Worm (Caenorhabditis elegans) whole organism, young adult: ENCODE measurements around the gene C52A10.3.

Source experiments
- B0035.1 ChIP-seq: sonication (generic microtip); optimal IDR thresholded peaks from 2 replicates; lab custom pipeline; 2016; ENCODE audit warnings: missing genetic modification characterization, mild to moderate bottlenecking, missing compliant biosample characterization, missing genotype, missing genetic modification reagents
- B0336.3 ChIP-seq: fragments of 200-800 bp; sonication (Bioruptor generic); IDR thresholded peaks from 2 replicates; pipeline ENCODE4 v1.3.6; 2022; ENCODE audit warnings: missing genetic modification characterization, missing compliant biosample characterization
- C17E4.6 ChIP-seq: fragments of 200-800 bp; sonication (Bioruptor generic); IDR thresholded peaks from 2 replicates; pipeline ENCODE4 v1.3.6; 2022; ENCODE audit warnings: missing genetic modification reagents, missing genetic modification characterization, missing compliant biosample characterization
- D2030.7 ChIP-seq: fragments of 200-800 bp; sonication (Bioruptor generic); IDR thresholded peaks from 2 replicates; pipeline ENCODE4 v1.3.6; 2022; ENCODE audit warnings: missing genetic modification reagents, missing genetic modification characterization, missing compliant biosample characterization
- F33H1.4 ChIP-seq: fragments of 200-800 bp; sonication (Bioruptor generic); IDR thresholded peaks from 2 replicates; pipeline ENCODE4 v1.3.6; 2022; ENCODE audit warnings: missing genetic modification reagents, missing genetic modification characterization, missing compliant biosample characterization
- F52B5.7 ChIP-seq: sonication (generic microtip); optimal IDR thresholded peaks from 2 replicates; lab custom pipeline; 2016; ENCODE audit warnings: mild to moderate bottlenecking, missing genetic modification characterization, missing compliant biosample characterization
- F57A8.1 ChIP-seq: fragments of 200-800 bp; sonication (Bioruptor generic); optimal IDR thresholded peaks from 2 replicates; lab custom pipeline; 2018; ENCODE audit warnings: mild to moderate bottlenecking, missing genetic modification characterization, moderate library complexity, missing compliant biosample characterization
- K12H6.12 ChIP-seq: fragments of 200-800 bp; sonication (Bioruptor generic); optimal IDR thresholded peaks from 2 replicates; lab custom pipeline; 2018; ENCODE audit warnings: mild to moderate bottlenecking, missing genetic modification characterization, missing compliant biosample characterization
- T07F8.4 ChIP-seq: sonication (generic microtip); optimal IDR thresholded peaks from 2 replicates; lab custom pipeline; 2016; ENCODE audit warnings: mild to moderate bottlenecking, missing genetic modification characterization, moderate library complexity, missing compliant biosample characterization
- Y53F4B.3 ChIP-seq: fragments of 200-800 bp; sonication (Bioruptor generic); IDR thresholded peaks from 2 replicates; pipeline ENCODE4 v1.3.6; 2022; ENCODE audit warnings: missing genetic modification reagents, missing genetic modification characterization, missing compliant biosample characterization
- Y53G8AR.9 ChIP-seq: fragments of 200-800 bp; sonication (Bioruptor generic); conservative IDR thresholded peaks from 2 replicates; pipeline ENCODE4 v1.3.6; 2022; ENCODE audit warnings: missing genetic modification reagents, missing genetic modification characterization, missing compliant biosample characterization
- Y56A3A.18 ChIP-seq: fragments of 200-800 bp; sonication (Bioruptor generic); IDR thresholded peaks from 2 replicates; pipeline ENCODE4 v1.3.6; 2022; ENCODE audit warnings: missing genetic modification reagents, missing genetic modification characterization, missing compliant biosample characterization
- ZK185.1 ChIP-seq: sonication (generic microtip); optimal IDR thresholded peaks from 2 replicates; lab custom pipeline; 2016; ENCODE audit warnings: mild to moderate bottlenecking, missing genetic modification characterization, missing compliant biosample characterization; ENCODE audit not compliant: poor library complexity, severe bottlenecking
- akir-1 ChIP-seq: fragments of 200-800 bp; sonication (Bioruptor generic); optimal IDR thresholded peaks from 2 replicates; lab custom pipeline; 2018; ENCODE audit warnings: mild to moderate bottlenecking, missing genetic modification characterization, moderate library complexity, missing compliant biosample characterization
- aptf-3 ChIP-seq: fragments of 200-800 bp; sonication (Bioruptor generic); IDR thresholded peaks from 2 replicates; pipeline ENCODE4 v1.3.6; 2022; ENCODE audit warnings: missing genetic modification characterization, missing compliant biosample characterization
- atf-7 ChIP-seq: sonication (generic microtip); optimal IDR thresholded peaks from 2 replicates; lab custom pipeline; 2017; ENCODE audit warnings: mild to moderate bottlenecking, missing genetic modification characterization, missing compliant biosample characterization
- athp-1 ChIP-seq: sonication (generic microtip); optimal IDR thresholded peaks from 2 replicates; lab custom pipeline; 2017; ENCODE audit warnings: mild to moderate bottlenecking, missing genetic modification characterization, missing compliant biosample characterization
- attf-5 ChIP-seq: fragments of 200-800 bp; sonication (Bioruptor generic); optimal IDR thresholded peaks from 2 replicates; lab custom pipeline; 2018; ENCODE audit warnings: mild to moderate bottlenecking, missing genetic modification characterization, missing compliant biosample characterization
- attf-6 ChIP-seq: fragments of 200-800 bp; sonication (Bioruptor generic); IDR thresholded peaks from 2 replicates; pipeline ENCODE4 v1.3.6; 2022; ENCODE audit warnings: missing genetic modification reagents, missing genetic modification characterization, missing compliant biosample characterization
- cebp-1 ChIP-seq, 2 experiments: fragments of 200-800 bp in 1 of 2; sonication (Bioruptor generic) in 1 of 2; sonication (generic microtip) in 1 of 2; IDR thresholded peaks in 1 of 2; optimal IDR thresholded peaks in 1 of 2; 2 replicates each; pipeline versions ENCODE4 v1.3.6 to Lab custom; 2017 to 2022; ENCODE audit warnings: missing compliant biosample characterization in 2 of 2, missing genetic modification characterization in 2 of 2, mild to moderate bottlenecking in 1 of 2, missing genetic modification reagents in 1 of 2, moderate library complexity in 1 of 2
- ceh-40 ChIP-seq: fragments of 200-800 bp; sonication (Bioruptor generic); IDR thresholded peaks from 2 replicates; pipeline ENCODE4 v1.3.6; 2022; ENCODE audit warnings: missing genetic modification characterization, missing compliant biosample characterization
- dox-1 ChIP-seq: fragments of 200-800 bp; sonication (Bioruptor generic); IDR thresholded peaks from 2 replicates; pipeline ENCODE4 v1.3.6; 2022; ENCODE audit warnings: missing genetic modification reagents, missing genetic modification characterization, missing compliant biosample characterization
- dpff-1 ChIP-seq: sonication (generic microtip); optimal IDR thresholded peaks from 2 replicates; lab custom pipeline; 2017; ENCODE audit warnings: mild to moderate bottlenecking, missing genetic modification characterization, missing compliant biosample characterization
- ekl-4 ChIP-seq: fragments of 200-800 bp; sonication (Bioruptor generic); IDR thresholded peaks from 2 replicates; pipeline ENCODE4 v1.3.6; 2022; ENCODE audit warnings: missing genetic modification reagents, missing genetic modification characterization, missing compliant biosample characterization
- ets-4 ChIP-seq: fragments of 200-800 bp; sonication (Bioruptor generic); optimal IDR thresholded peaks from 2 replicates; lab custom pipeline; 2018; ENCODE audit warnings: mild to moderate bottlenecking, missing genetic modification characterization, missing compliant biosample characterization
- gei-17 ChIP-seq: fragments of 200-800 bp; sonication (Bioruptor generic); optimal IDR thresholded peaks from 2 replicates; lab custom pipeline; 2018; ENCODE audit warnings: mild to moderate bottlenecking, missing genetic modification characterization, missing compliant biosample characterization
- lin-26 ChIP-seq: fragments of 200-800 bp; sonication (Bioruptor generic); IDR thresholded peaks from 2 replicates; pipeline ENCODE4 v1.3.6; 2022; ENCODE audit warnings: missing genetic modification reagents, missing genetic modification characterization, missing compliant biosample characterization
- lsl-1 ChIP-seq: fragments of 200-800 bp; sonication (Bioruptor generic); optimal IDR thresholded peaks from 2 replicates; lab custom pipeline; 2018; ENCODE audit warnings: mild to moderate bottlenecking, missing genetic modification characterization, moderate library complexity, missing compliant biosample characterization
- madf-10 ChIP-seq: sonication (generic microtip); optimal IDR thresholded peaks from 2 replicates; lab custom pipeline; 2016; ENCODE audit warnings: mild to moderate bottlenecking, missing genetic modification characterization, missing compliant biosample characterization
- madf-3 ChIP-seq: fragments of 200-800 bp; sonication (Bioruptor generic); IDR thresholded peaks from 2 replicates; pipeline ENCODE4 v1.3.6; 2022; ENCODE audit warnings: missing genetic modification reagents, missing genetic modification characterization, missing compliant biosample characterization
- nfya-1 ChIP-seq: sonication (generic microtip); optimal IDR thresholded peaks from 2 replicates; lab custom pipeline; 2017; ENCODE audit warnings: antibody characterized with exemption, missing compliant biosample characterization, missing genetic modification characterization, borderline replicate concordance; ENCODE audit not compliant: insufficient read depth
- nfya-2 ChIP-seq: fragments of 200-800 bp; sonication (Bioruptor generic); IDR thresholded peaks from 2 replicates; pipeline ENCODE4 v1.3.6; 2022; ENCODE audit warnings: missing genetic modification reagents, missing genetic modification characterization, missing compliant biosample characterization
- nfyb-1 ChIP-seq: fragments of 200-800 bp; sonication (Bioruptor generic); IDR thresholded peaks from 2 replicates; pipeline ENCODE4 v1.3.6; 2022; ENCODE audit warnings: missing genetic modification reagents, missing genetic modification characterization, missing compliant biosample characterization
- nhr-120 ChIP-seq: fragments of 200-800 bp; sonication (Bioruptor generic); IDR thresholded peaks from 2 replicates; pipeline ENCODE4 v1.3.6; 2022; ENCODE audit warnings: missing genetic modification characterization, missing compliant biosample characterization
- nhr-90 ChIP-seq: sonication (generic microtip); optimal IDR thresholded peaks from 2 replicates; lab custom pipeline; 2016; ENCODE audit warnings: missing genotype, mild to moderate bottlenecking, missing genetic modification characterization, missing compliant biosample characterization
- rec-8 ChIP-seq, 2 experiments: sonication (generic microtip); optimal IDR thresholded peaks; 2 replicates each; lab custom pipeline; 2016; ENCODE audit warnings: mild to moderate bottlenecking in 2 of 2, missing genetic modification characterization in 2 of 2, missing genetic modification reagents in 2 of 2, missing genotype in 2 of 2, missing biosample characterization in 1 of 2, missing compliant biosample characterization in 1 of 2, moderate library complexity in 1 of 2
- repo-1 ChIP-seq: sonication (generic microtip); optimal IDR thresholded peaks from 2 replicates; lab custom pipeline; 2017; ENCODE audit warnings: mild to moderate bottlenecking, missing genetic modification characterization, missing compliant biosample characterization
- snpc-4 ChIP-seq, 5 experiments: fragments of 150-350 bp in 1 of 5; sonication (generic microtip) in 4 of 5; optimal IDR thresholded peaks; 2 replicates each; lab custom pipeline; 2014 to 2018; ENCODE audit warnings: missing genetic modification characterization in 5 of 5, missing biosample characterization in 3 of 5, antibody characterized with exemption in 2 of 5, mild to moderate bottlenecking in 2 of 5, missing compliant biosample characterization in 2 of 5, missing genotype in 2 of 5, moderate library complexity in 2 of 5, missing genetic modification reagents in 1 of 5
- somi-1 ChIP-seq: fragments of 200-800 bp; sonication (Bioruptor generic); optimal IDR thresholded peaks from 2 replicates; lab custom pipeline; 2018; ENCODE audit warnings: mild to moderate bottlenecking, missing genetic modification characterization, missing compliant biosample characterization
- tbp1 ChIP-seq: fragments of 200-800 bp; sonication (Bioruptor generic); optimal IDR thresholded peaks from 2 replicates; lab custom pipeline; 2018; ENCODE audit warnings: mild to moderate bottlenecking, missing genetic modification characterization, missing compliant biosample characterization
- tlf-1 ChIP-seq: fragments of 200-800 bp; sonication (Bioruptor generic); optimal IDR thresholded peaks from 2 replicates; lab custom pipeline; 2018; ENCODE audit warnings: mild to moderate bottlenecking, missing genetic modification characterization, missing compliant biosample characterization
- xnd-1 ChIP-seq: sonication (generic microtip); optimal IDR thresholded peaks from 2 replicates; lab custom pipeline; 2016; ENCODE audit warnings: missing genotype, missing genetic modification reagents, missing genetic modification characterization, missing compliant biosample characterization
- zim-3 ChIP-seq: sonication (generic microtip); optimal IDR thresholded peaks from 2 replicates; lab custom pipeline; 2017; ENCODE audit warnings: mild to moderate bottlenecking, missing genetic modification characterization, moderate library complexity, missing compliant biosample characterization
- ztf-18 ChIP-seq: sonication (generic microtip); optimal IDR thresholded peaks from 2 replicates; lab custom pipeline; 2016; ENCODE audit warnings: missing genotype, mild to moderate bottlenecking, missing genetic modification characterization, missing compliant biosample characterization
- ztf-25 ChIP-seq: fragments of 200-800 bp; sonication (Bioruptor generic); IDR thresholded peaks from 2 replicates; pipeline ENCODE4 v1.3.6; 2022; ENCODE audit warnings: missing genetic modification reagents, missing genetic modification characterization, missing compliant biosample characterization
- ztf-6 ChIP-seq: fragments of 200-800 bp; sonication (Bioruptor generic); IDR thresholded peaks from 2 replicates; pipeline ENCODE4 v1.3.6; 2022; ENCODE audit warnings: missing genetic modification reagents, missing genetic modification characterization, missing compliant biosample characterization

Gene C52A10.3

ce11 chrV:5271487-5271886 is 32.2 kb upstream of the C52A10.3 start (continued):
- TF ChIP-seq snpc-4 (GFP tag; optimal IDR thresholded peaks at IDR 0.05; lab: Kevin White, UChicago) = no peak
- peak in 3 of 4 experiments; percentile 6 to 56 (median 37) for TF ChIP-seq snpc-4 (tag; optimal IDR thresholded peaks at IDR 0.05; lab: Kevin White, UChicago)
- peak; percentile 86 for TF ChIP-seq nfyb-1 (GFP tag; lab: Robert Waterston, UW)
- TF ChIP-seq dox-1 (GFP tag; lab: Robert Waterston, UW) = peak; percentile 74
- peak; percentile 81 for TF ChIP-seq somi-1 (GFP tag; lab: Kevin White, UChicago)
- TF ChIP-seq xnd-1 (tag; lab: Kevin White, UChicago) = no peak
- peak; percentile 38 for TF ChIP-seq ztf-18 (tag; lab: Kevin White, UChicago)
- TF ChIP-seq nfya-2 (GFP tag; lab: Robert Waterston, UW) = no peak
- peak; percentile 50; the same call in 1 of the 2 replicates for TF ChIP-seq Y53G8AR.9 (GFP tag; lab: Robert Waterston, UW)
- TF ChIP-seq K12H6.12 (tag; lab: Kevin White, UChicago) = no peak
- no peak for TF ChIP-seq cebp-1 (GFP tag; IDR thresholded peaks at IDR 0.05; lab: Robert Waterston, UW)
- TF ChIP-seq cebp-1 (tag; optimal IDR thresholded peaks at IDR 0.05; lab: Kevin White, UChicago) = peak; percentile 81
- TF ChIP-seq F33H1.4 (GFP tag; lab: Robert Waterston, UW) = no peak
- no peak for TF ChIP-seq Y56A3A.18 (GFP tag; lab: Robert Waterston, UW)
- TF ChIP-seq B0336.3 (GFP tag; lab: Robert Waterston, UW) = peak; percentile 78
- no peak for TF ChIP-seq ZK185.1 (tag; lab: Kevin White, UChicago)
- TF ChIP-seq athp-1 (tag; lab: Kevin White, UChicago) = no peak
- no peak for TF ChIP-seq attf-6 (GFP tag; lab: Robert Waterston, UW)
- peak; percentile 39 for TF ChIP-seq tbp1 (GFP tag; lab: Kevin White, UChicago)
- TF ChIP-seq nhr-90 (tag; lab: Kevin White, UChicago) = peak; percentile 46
- TF ChIP-seq dpff-1 (tag; lab: Kevin White, UChicago) = no peak
- TF ChIP-seq ztf-25 = no peak
- TF ChIP-seq ekl-4 = 0 out of 2 replicates have a peak, but pooled peaks have one; percentile 44
- peak; percentile 62 for TF ChIP-seq ets-4
- no peak for TF ChIP-seq F57A8.1 (GFP tag; lab: Kevin White, UChicago)
- TF ChIP-seq atf-7 = peak; percentile 82
- TF ChIP-seq ztf-6 (GFP tag; lab: Robert Waterston, UW) = 0 out of 2 replicates have a peak, but pooled peaks have one; percentile 10
- no peak for TF ChIP-seq lsl-1 (GFP tag; lab: Kevin White, UChicago)
- no peak for TF ChIP-seq T07F8.4 (tag; lab: Kevin White, UChicago)
- TF ChIP-seq rec-8 (tag; optimal IDR thresholded peaks at IDR 0.05; lab: Kevin White, UChicago) = no peak
- TF ChIP-seq repo-1 (tag; lab: Kevin White, UChicago) = no peak
- TF ChIP-seq lin-26 = peak; percentile 71
- TF ChIP-seq tlf-1 (GFP tag; lab: Kevin White, UChicago) = no peak
- TF ChIP-seq madf-10 (tag; lab: Kevin White, UChicago) = peak; percentile 42
- TF ChIP-seq F52B5.7 (tag; lab: Kevin White, UChicago) = peak; percentile 11
- no peak for TF ChIP-seq zim-3
- TF ChIP-seq aptf-3 (GFP tag; lab: Robert Waterston, UW) = no peak
- no peak for TF ChIP-seq D2030.7
- peak; percentile 64 for TF ChIP-seq attf-5 (GFP tag; lab: Kevin White, UChicago)
- TF ChIP-seq gei-17 (GFP tag; lab: Kevin White, UChicago) = peak; percentile 41
- no peak for TF ChIP-seq B0035.1 (tag; lab: Kevin White, UChicago)
- no peak for TF ChIP-seq Y53F4B.3 (GFP tag; lab: Robert Waterston, UW)
- no peak for TF ChIP-seq C17E4.6 (GFP tag; lab: Robert Waterston, UW)
- no peak for TF ChIP-seq nfya-1 (tag; lab: Kevin White, UChicago)
- no peak for TF ChIP-seq madf-3 (GFP tag; lab: Robert Waterston, UW)
- no peak for TF ChIP-seq akir-1
- TF ChIP-seq nhr-120 = no peak
- TF ChIP-seq ceh-40 = no peak
